Fruit fly (Drosophila melanogaster) S2 (cell line): ENCODE measurements around the gene aph-1.

ENCODE experiments used
- CG8478 ChIP-seq: fragments of >200 bp; optimal IDR thresholded peaks from 2 replicates; lab custom pipeline; 2018
- CTCF ChIP-seq, 2 experiments: fragments of >200 bp; optimal IDR thresholded peaks; 2 replicates each; lab custom pipeline; 2018

- TF ChIP-seq CTCF (optimal IDR thresholded peaks at IDR 0.05; lab: Kevin White, UChicago) (no peak), CG8478 (no peak)
These were observed 35.1 kb downstream of the aph-1 start for dm6 chr2L:2800956-2801776.
